Fruit fly (Drosophila melanogaster): ENCODE results near the gene X11L.

DNA sequence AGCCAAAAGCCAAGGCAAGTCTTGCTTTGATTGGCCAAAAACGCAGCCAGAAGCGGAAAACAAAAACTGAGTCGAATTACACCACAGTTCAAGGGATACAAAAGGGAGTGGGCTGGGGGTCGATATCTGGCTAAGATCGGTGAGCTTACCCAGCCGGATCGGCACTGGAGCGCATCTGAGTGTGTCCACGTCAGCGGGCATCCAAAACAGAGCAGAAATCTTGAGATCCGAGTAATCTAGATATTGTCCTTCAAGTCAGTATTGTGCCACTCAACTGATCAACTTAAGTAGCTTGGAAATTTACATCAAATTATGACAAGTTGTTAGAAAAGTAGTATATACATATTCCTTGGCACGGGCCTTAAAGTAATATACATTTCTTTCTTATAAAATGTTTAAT is 10.8 kb upstream of the X11L start, which contains the start of gene CG12992:
- TF ChIP-seq gl (tag; optimal IDR thresholded peaks at IDR 0.05) (no peak), CG13204 (GFP tag; optimal IDR thresholded peaks at IDR 0.05) (no peak), CG14655 (GFP tag; optimal IDR thresholded peaks at IDR 0.05) (no peak), EcR (GFP tag; optimal IDR thresholded peaks at IDR 0.05) (no peak), rn (GFP tag; IDR thresholded peaks at IDR 0.05) (no peak), CG34367 (tag; optimal IDR thresholded peaks at IDR 0.05) (no peak)
